Worm (Caenorhabditis elegans): ENCODE results near the gene F20G2.3.

DNA sequence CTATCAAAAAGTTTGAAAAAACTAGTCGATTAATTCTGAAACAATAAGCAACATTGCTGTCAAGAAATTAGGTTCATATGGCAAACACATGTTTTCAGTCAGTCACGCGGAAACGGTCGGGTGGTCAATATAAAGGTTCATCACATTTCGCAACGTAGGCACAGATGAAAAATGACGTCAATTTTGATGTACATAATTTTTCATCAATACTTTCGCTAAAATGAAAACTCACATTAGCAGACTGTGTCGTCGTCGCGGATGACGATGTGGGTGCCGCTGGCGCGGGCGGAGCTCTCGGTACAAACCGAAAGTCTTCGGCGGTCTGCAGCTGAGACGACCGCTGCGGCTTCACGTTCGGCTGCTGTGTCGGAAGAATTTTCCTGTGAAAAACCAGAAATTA lies 35.6 kb upstream of the F20G2.3 start, which contains the start of gene swan-2:
- no peak for TF ChIP-seq dpl-1 (GFP tag; optimal IDR thresholded peaks at IDR 0.05)
- TF ChIP-seq ekl-4 (GFP tag; IDR thresholded peaks at IDR 0.05), result no peak
- TF ChIP-seq ceh-100 (GFP tag; IDR thresholded peaks at IDR 0.05), result no peak
